Fruit fly (Drosophila melanogaster): ENCODE measurements around the gene CG4669.

Gene CG4669

DNA sequence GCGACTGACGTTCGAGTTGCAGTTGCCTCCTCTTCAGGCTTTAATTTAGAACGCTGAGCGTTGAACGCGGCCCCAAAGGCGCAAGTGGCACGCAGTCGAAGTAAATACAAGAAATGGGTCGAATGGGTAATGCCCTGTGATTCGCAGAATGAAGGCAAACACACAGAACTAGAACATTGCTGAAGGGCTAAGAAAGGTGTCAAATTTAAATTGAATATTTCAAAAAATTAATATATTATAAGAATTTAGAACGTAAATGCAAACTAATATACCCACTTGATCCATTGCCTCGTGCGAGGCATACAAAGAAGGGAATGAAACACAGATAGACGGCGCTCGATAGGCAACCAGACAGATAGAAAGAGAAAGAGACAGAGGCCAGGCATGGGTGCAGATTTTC, 9.0 kb downstream of the CG4669 start (continued):
- TF ChIP-seq sc (optimal IDR thresholded peaks at IDR 0.05), result no peak
- TF ChIP-seq sc (GFP tag; optimal IDR thresholded peaks at IDR 0.05), result peak; percentile 50
- no peak for TF ChIP-seq wdn (GFP tag; IDR thresholded peaks at IDR 0.05)
- no peak for TF ChIP-seq Six4 (GFP tag; optimal IDR thresholded peaks at IDR 0.05)
- TF ChIP-seq grau (tag; optimal IDR thresholded peaks at IDR 0.05), result no peak
- no peak for TF ChIP-seq ac (GFP tag; optimal IDR thresholded peaks at IDR 0.05)
- TF ChIP-seq CG1602 (GFP tag; optimal IDR thresholded peaks at IDR 0.05), result peak; percentile 17
- peak; percentile 67 for TF ChIP-seq Ptx1 (GFP tag; IDR thresholded peaks at IDR 0.05)
- TF ChIP-seq cas (GFP tag; IDR thresholded peaks at IDR 0.05), result no peak
- TF ChIP-seq fu2 (GFP tag; optimal IDR thresholded peaks at IDR 0.05), result no peak
- no peak for TF ChIP-seq cwo (GFP tag; optimal IDR thresholded peaks at IDR 0.05)
- no peak for TF ChIP-seq CG2199 (GFP tag; IDR thresholded peaks at IDR 0.05)
- TF ChIP-seq CG14014 (GFP tag; IDR thresholded peaks at IDR 0.05), result peak; percentile 29; the same call in 1 of the 2 replicates
- TF ChIP-seq CG42726 (GFP tag; IDR thresholded peaks at IDR 0.05; ENCODE audit: partially characterized antibody), result no peak
- TF ChIP-seq dan (GFP tag; IDR thresholded peaks at IDR 0.05), result no peak
- TF ChIP-seq Fer2 (tag; optimal IDR thresholded peaks at IDR 0.05), result no peak
- TF ChIP-seq CG16779 (GFP tag; IDR thresholded peaks at IDR 0.05), result no peak
- TF ChIP-seq CG17186 (GFP tag; optimal IDR thresholded peaks at IDR 0.05), result no peak
- TF ChIP-seq CG15696 (tag; optimal IDR thresholded peaks at IDR 0.05), result no peak
- TF ChIP-seq al (GFP tag; IDR thresholded peaks at IDR 0.05), result no peak
- no peak for TF ChIP-seq NC2α (GFP tag; optimal IDR thresholded peaks at IDR 0.05)
- TF ChIP-seq CG8944 (GFP tag; optimal IDR thresholded peaks at IDR 0.05), result no peak
- no peak for TF ChIP-seq Bdp1 (GFP tag; optimal IDR thresholded peaks at IDR 0.05)
- no peak for TF ChIP-seq Ets65A (GFP tag)
- TF ChIP-seq CG2875 (GFP tag; optimal IDR thresholded peaks at IDR 0.05), result peak; percentile 7
- no peak for TF ChIP-seq CG11398 (GFP tag; optimal IDR thresholded peaks at IDR 0.05)
- TF ChIP-seq CG2889 (GFP tag; IDR thresholded peaks at IDR 0.05), result 0 out of 3 replicates have a peak, but pooled peaks have one; percentile 29
- TF ChIP-seq Kr (GFP tag; optimal IDR thresholded peaks at IDR 0.05), result no peak
- peak; percentile 13 for TF ChIP-seq CG30431 (GFP tag; optimal IDR thresholded peaks at IDR 0.05)
- no peak for TF ChIP-seq cato (GFP tag; optimal IDR thresholded peaks at IDR 0.05; ENCODE audit: borderline replicate concordance)
- no peak for TF ChIP-seq Antp (GFP tag; optimal IDR thresholded peaks at IDR 0.05)
- no peak for TF ChIP-seq dati (GFP tag; IDR thresholded peaks at IDR 0.05)
- TF ChIP-seq run (tag; optimal IDR thresholded peaks at IDR 0.05), result no peak
- TF ChIP-seq Pdp1 (GFP tag; optimal IDR thresholded peaks at IDR 0.05), result no peak
- TF ChIP-seq CG13287 (GFP tag; IDR thresholded peaks at IDR 0.05; ENCODE audit: partially characterized antibody), result no peak
- no peak for TF ChIP-seq kay (GFP tag; optimal IDR thresholded peaks at IDR 0.05)
- TF ChIP-seq schlank (tag; optimal IDR thresholded peaks at IDR 0.05), result no peak
- TF ChIP-seq CG7357 (GFP tag; IDR thresholded peaks at IDR 0.05), result 0 out of 3 replicates have a peak, but pooled peaks have one; percentile 29
- no peak for TF ChIP-seq Eip74EF (GFP tag; optimal IDR thresholded peaks at IDR 0.05)
- no peak for TF ChIP-seq Ravus (GFP tag; IDR thresholded peaks at IDR 0.05)
- no peak for TF ChIP-seq Oaz (GFP tag; IDR thresholded peaks at IDR 0.05)
- peak; percentile 9 for TF ChIP-seq CG6254 (GFP tag; optimal IDR thresholded peaks at IDR 0.05)
- TF ChIP-seq ind (GFP tag; optimal IDR thresholded peaks at IDR 0.05), result peak; percentile 40
- no peak for TF ChIP-seq ase (GFP tag; IDR thresholded peaks at IDR 0.05)
- TF ChIP-seq Side (GFP tag; optimal IDR thresholded peaks at IDR 0.05), result no peak
- 0 out of 2 replicates have a peak, but pooled peaks have one; percentile 24 for TF ChIP-seq sens-2 (GFP tag; IDR thresholded peaks at IDR 0.05)
- TF ChIP-seq ato (GFP tag; IDR thresholded peaks at IDR 0.05; ENCODE audit: partially characterized antibody), result no peak
- peak in 1 of 2 experiments; percentile 96 for TF ChIP-seq bsh (GFP tag; optimal IDR thresholded peaks at IDR 0.05)
- no peak for TF ChIP-seq lbe (GFP tag; optimal IDR thresholded peaks at IDR 0.05)
- TF ChIP-seq slbo (GFP tag; IDR thresholded peaks at IDR 0.05), result peak; percentile 54
- TF ChIP-seq CG13123 (GFP tag; optimal IDR thresholded peaks at IDR 0.05), result no peak
- TF ChIP-seq az2 (GFP tag; optimal IDR thresholded peaks at IDR 0.05), result peak; percentile 44

All from whole organism, embryonic.